Worm (Caenorhabditis elegans) whole organism, L2 larva: ENCODE measurements around the gene par-5.

Experiments used
- C34F6.9 ChIP-seq: fragments of 150-350 bp; optimal IDR thresholded peaks from 2 replicates; lab custom pipeline; 2014; ENCODE audit warnings: missing biosample characterization, missing genetic modification characterization
- F13H6.1 ChIP-seq: sonication (generic microtip); optimal IDR thresholded peaks from 2 replicates; lab custom pipeline; 2016; ENCODE audit warnings: missing genetic modification characterization, missing compliant biosample characterization
- Y55F3AM.14 ChIP-seq: fragments of 200-800 bp; sonication (Bioruptor generic); optimal IDR thresholded peaks from 2 replicates; lab custom pipeline; 2018; ENCODE audit warnings: mild to moderate bottlenecking, missing genetic modification characterization, missing compliant biosample characterization
- ZK546.5 ChIP-seq: sonication (generic microtip); optimal IDR thresholded peaks from 2 replicates; lab custom pipeline; 2017; ENCODE audit warnings: missing biosample characterization, missing genetic modification characterization
- alr-1 ChIP-seq: fragments of 150-350 bp; optimal IDR thresholded peaks from 2 replicates; lab custom pipeline; 2014; ENCODE audit warnings: missing biosample characterization, missing genetic modification characterization
- aly-2 ChIP-seq: fragments of 150-350 bp; optimal IDR thresholded peaks from 2 replicates; lab custom pipeline; 2014; ENCODE audit warnings: missing biosample characterization, missing genetic modification characterization
- ama-1 ChIP-seq: fragments of 150-350 bp; optimal IDR thresholded peaks from 2 replicates; lab custom pipeline; 2018; ENCODE audit warnings: inconsistent platforms
- blmp-1 ChIP-seq: sonication (generic microtip); optimal IDR thresholded peaks from 2 replicates; lab custom pipeline; 2017; ENCODE audit warnings: missing genetic modification characterization, mild to moderate bottlenecking, missing compliant biosample characterization, antibody characterized with exemption, moderate library complexity; ENCODE audit not compliant: insufficient read depth
- ceh-82 ChIP-seq: fragments of 150-350 bp; optimal IDR thresholded peaks from 2 replicates; lab custom pipeline; 2014; ENCODE audit warnings: missing biosample characterization, missing genetic modification characterization
- dmd-4 ChIP-seq: sonication (generic microtip); optimal IDR thresholded peaks from 2 replicates; lab custom pipeline; 2017; ENCODE audit warnings: missing biosample characterization, missing genetic modification characterization
- egl-27 ChIP-seq: sonication (generic microtip); optimal IDR thresholded peaks from 3 replicates; lab custom pipeline; 2017; ENCODE audit warnings: missing biosample characterization, missing genetic modification reagents, missing genetic modification characterization
- elt-1 ChIP-seq: fragments of 150-350 bp; optimal IDR thresholded peaks from 2 replicates; lab custom pipeline; 2014; ENCODE audit warnings: missing biosample characterization, missing genetic modification characterization
- fos-1 ChIP-seq: fragments of 150-350 bp; optimal IDR thresholded peaks from 2 replicates; lab custom pipeline; 2014; ENCODE audit warnings: missing biosample characterization, missing genetic modification characterization
- lin-13 ChIP-seq: fragments of 150-350 bp; optimal IDR thresholded peaks from 2 replicates; lab custom pipeline; 2014; ENCODE audit warnings: missing biosample characterization, missing genetic modification reagents, missing genetic modification characterization
- lin-39 ChIP-seq: fragments of 150-350 bp; optimal IDR thresholded peaks from 2 replicates; lab custom pipeline; 2014; ENCODE audit warnings: missing biosample characterization, missing genetic modification reagents, missing genetic modification characterization
- mab-5 ChIP-seq: fragments of 150-350 bp; optimal IDR thresholded peaks from 2 replicates; lab custom pipeline; 2014; ENCODE audit warnings: missing biosample characterization, missing genetic modification characterization
- mdl-1 ChIP-seq, 2 experiments: fragments of 150-350 bp in 1 of 2; sonication (generic microtip) in 1 of 2; optimal IDR thresholded peaks; 2 replicates each; lab custom pipeline; 2017; ENCODE audit warnings: missing biosample characterization in 2 of 2, missing genetic modification characterization in 2 of 2
- nhr-10 ChIP-seq: sonication (generic microtip); optimal IDR thresholded peaks from 2 replicates; lab custom pipeline; 2017; ENCODE audit warnings: missing biosample characterization, missing genetic modification characterization
- nhr-11 ChIP-seq: fragments of 150-350 bp; optimal IDR thresholded peaks from 2 replicates; lab custom pipeline; 2014; ENCODE audit warnings: missing biosample characterization, missing genetic modification characterization
- nhr-12 ChIP-seq: fragments of 150-350 bp; optimal IDR thresholded peaks from 2 replicates; lab custom pipeline; 2014; ENCODE audit warnings: missing biosample characterization, missing genetic modification characterization
- nhr-129 ChIP-seq: fragments of 150-350 bp; optimal IDR thresholded peaks from 2 replicates; lab custom pipeline; 2014; ENCODE audit warnings: missing biosample characterization, missing genetic modification characterization
- nhr-21 ChIP-seq: fragments of 150-350 bp; optimal IDR thresholded peaks from 2 replicates; lab custom pipeline; 2014; ENCODE audit warnings: missing biosample characterization, missing genetic modification characterization
- nhr-23 ChIP-seq: fragments of 150-350 bp; optimal IDR thresholded peaks from 2 replicates; lab custom pipeline; 2014; ENCODE audit warnings: missing biosample characterization, missing genetic modification reagents, missing genetic modification characterization
- nhr-237 ChIP-seq: fragments of 150-350 bp; optimal IDR thresholded peaks from 2 replicates; lab custom pipeline; 2014; ENCODE audit warnings: missing biosample characterization, missing genetic modification characterization
- nhr-25 ChIP-seq: fragments of 150-350 bp; sonication (generic microtip); optimal IDR thresholded peaks from 3 replicates; lab custom pipeline; 2014; ENCODE audit warnings: missing biosample characterization, missing genetic modification characterization
- nhr-77 ChIP-seq: fragments of 150-350 bp; optimal IDR thresholded peaks from 2 replicates; lab custom pipeline; 2014; ENCODE audit warnings: missing biosample characterization, missing genetic modification characterization
- sem-4 ChIP-seq: fragments of 150-350 bp; optimal IDR thresholded peaks from 2 replicates; lab custom pipeline; 2014; ENCODE audit warnings: missing biosample characterization, missing genetic modification reagents, missing genetic modification characterization
- skn-1 ChIP-seq: sonication (generic microtip); optimal IDR thresholded peaks from 2 replicates; lab custom pipeline; 2017; ENCODE audit warnings: missing biosample characterization, missing genetic modification characterization
- sma-3 ChIP-seq: sonication (generic microtip); optimal IDR thresholded peaks from 2 replicates; lab custom pipeline; 2016; ENCODE audit warnings: missing genetic modification reagents, missing genetic modification characterization, missing compliant biosample characterization
- sma-9 ChIP-seq, 2 experiments: fragments of 150-350 bp in 1 of 2; sonication (generic microtip) in 1 of 2; optimal IDR thresholded peaks; 2 replicates each; lab custom pipeline; 2014 to 2016; ENCODE audit warnings: missing genetic modification characterization in 2 of 2, mild to moderate bottlenecking in 1 of 2, missing biosample characterization in 1 of 2, missing compliant biosample characterization in 1 of 2, missing genetic modification reagents in 1 of 2, moderate library complexity in 1 of 2
- snpc-4 ChIP-seq: fragments of 150-350 bp; optimal IDR thresholded peaks from 2 replicates; lab custom pipeline; 2014; ENCODE audit warnings: missing biosample characterization, missing genetic modification characterization
- unc-39 ChIP-seq: fragments of 150-350 bp; optimal IDR thresholded peaks from 2 replicates; lab custom pipeline; 2014; ENCODE audit warnings: missing biosample characterization, missing genetic modification characterization
- unc-62 ChIP-seq: fragments of 150-350 bp; optimal IDR thresholded peaks from 2 replicates; lab custom pipeline; 2014; ENCODE audit warnings: missing biosample characterization, missing genetic modification reagents, missing genetic modification characterization
- zag-1 ChIP-seq: fragments of 150-350 bp; optimal IDR thresholded peaks from 2 replicates; lab custom pipeline; 2014; ENCODE audit warnings: missing biosample characterization, missing genetic modification characterization
- ztf-1 ChIP-seq: fragments of 200-800 bp; sonication (Bioruptor generic); conservative IDR thresholded peaks from 2 replicates; pipeline ENCODE4 v1.3.6; 2022; ENCODE audit warnings: missing genetic modification characterization, missing compliant biosample characterization
- ztf-4 ChIP-seq: fragments of 150-350 bp; optimal IDR thresholded peaks from 2 replicates; lab custom pipeline; 2014; ENCODE audit warnings: missing biosample characterization, missing genetic modification characterization

par-5 gene

DNA sequence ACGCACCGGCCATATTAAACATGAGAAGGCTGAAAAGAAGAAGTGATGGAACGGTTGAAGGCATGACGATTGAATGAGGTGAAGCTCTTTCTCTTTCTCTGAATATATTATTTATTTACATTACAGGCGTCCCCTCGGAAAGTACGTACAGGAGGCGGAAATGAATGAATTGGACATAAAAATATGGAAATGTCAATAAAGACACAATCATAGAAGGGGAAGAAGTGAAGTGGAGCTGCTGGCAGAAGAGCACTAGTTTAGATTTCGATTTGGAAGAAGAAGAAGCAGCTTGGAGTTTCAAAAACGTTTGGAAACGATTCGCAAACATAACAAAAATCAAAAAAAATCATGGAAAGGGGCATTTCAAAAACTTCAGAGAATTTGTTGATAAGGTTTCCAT, 17.7 kb downstream of the par-5 start, which contains the start of gene H01G02.1:
H01G02.1 (minus strand) TSS at position 101 of the 400 bp plus-strand sequence.
- TF ChIP-seq sem-4 (no peak), sma-3 (GFP tag; lab: Kevin White, UChicago) (no peak), F13H6.1 (tag; lab: Kevin White, UChicago) (no peak), nhr-25 (tag; lab: Kevin White, UChicago) (no peak), lin-39 (tag; lab: Kevin White, UChicago) (no peak), elt-1 (tag; lab: Kevin White, UChicago) (no peak), skn-1 (no peak), alr-1 (tag; lab: Kevin White, UChicago) (no peak), ceh-82 (no peak), nhr-23 (tag; lab: Kevin White, UChicago) (no peak), nhr-77 (tag; lab: Kevin White, UChicago) (no peak), nhr-129 (no peak), egl-27 (tag; lab: Kevin White, UChicago) (no peak), ama-1 (lab: Kevin White, UChicago) (no peak), nhr-12 (tag; lab: Kevin White, UChicago) (no peak), ZK546.5 (no peak), blmp-1 (tag; lab: Kevin White, UChicago) (no peak), unc-39 (tag; lab: Kevin White, UChicago) (no peak), zag-1 (no peak)

DNA sequence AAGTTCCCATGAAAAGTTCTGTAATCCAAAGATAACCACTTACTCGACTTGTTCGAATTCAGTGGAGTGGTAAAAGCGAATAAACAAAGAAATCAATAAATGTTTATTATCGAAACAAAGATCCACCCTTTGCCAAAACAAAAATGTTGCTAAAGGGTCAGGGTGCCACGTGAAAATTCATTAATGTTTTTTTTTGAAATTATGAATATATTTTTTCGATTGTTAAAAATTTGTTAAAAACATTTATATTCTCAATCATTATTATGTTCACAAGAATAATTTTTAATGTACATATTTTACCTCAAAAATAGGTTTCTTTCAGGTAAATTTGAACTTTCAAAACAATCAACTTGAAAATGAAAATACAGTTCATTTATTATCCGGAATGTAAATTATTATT, 18.7 kb downstream of the par-5 start, which contains the start of gene H01G02.4:
H01G02.4 (minus strand) TSS at position 101 of the 400 bp plus-strand sequence.
- TF ChIP-seq lin-39 (tag; lab: Kevin White, UChicago): no peak
- TF ChIP-seq sem-4: no peak
- TF ChIP-seq nhr-77 (tag; lab: Kevin White, UChicago): no peak
- TF ChIP-seq sma-9 (GFP tag; optimal IDR thresholded peaks at IDR 0.05; lab: Kevin White, UChicago): no peak
- no peak for TF ChIP-seq sma-9 (tag; optimal IDR thresholded peaks at IDR 0.05; lab: Kevin White, UChicago)
- no peak for TF ChIP-seq nhr-237 (tag; lab: Kevin White, UChicago)
- no peak for TF ChIP-seq C34F6.9

DNA sequence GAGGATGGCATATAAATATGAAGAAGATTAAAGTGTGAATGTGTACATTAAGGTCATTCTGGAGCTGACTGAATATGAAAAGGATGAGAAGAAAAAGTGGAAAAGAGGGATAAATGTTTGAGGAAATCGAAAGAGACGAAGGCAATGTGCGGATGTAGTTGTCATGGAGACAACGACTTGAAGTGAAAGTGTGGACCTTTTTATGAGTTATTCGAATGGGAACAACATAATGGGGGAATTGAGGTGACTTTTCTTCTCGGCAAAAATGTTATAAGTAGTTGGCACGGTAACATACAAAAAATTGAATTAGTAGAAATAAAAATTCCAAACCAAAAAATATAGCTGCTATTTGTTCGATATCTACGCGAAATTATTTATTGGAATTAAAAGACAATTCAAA, 20.6 kb downstream of the par-5 start, which contains the start of gene dyf-18:
dyf-18 (minus strand) TSS at position 101 of the 400 bp plus-strand sequence.
- TF ChIP-seq nhr-237 (tag; lab: Kevin White, UChicago) (no peak), blmp-1 (tag; lab: Kevin White, UChicago) (no peak), snpc-4 (no peak)
- TF ChIP-seq, all 48 proteins: peak for 0

DNA sequence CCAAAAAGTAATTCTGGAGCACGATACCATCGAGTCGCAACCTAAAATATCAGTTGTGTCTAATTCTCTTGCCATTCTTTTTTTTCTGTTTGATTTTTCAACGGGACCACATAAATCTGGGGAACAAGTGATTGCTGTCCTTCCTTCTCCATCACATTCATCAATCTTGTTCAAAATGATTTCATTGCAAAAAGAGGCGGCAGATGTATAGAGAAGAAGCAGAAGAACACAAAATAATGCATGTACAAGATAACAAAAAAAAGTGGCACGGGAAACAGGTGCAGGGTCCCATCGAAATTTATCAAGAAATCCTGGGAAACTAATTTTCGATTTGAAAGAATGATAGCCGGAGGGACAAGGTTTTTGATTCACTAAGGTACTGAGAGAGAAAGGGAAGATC, 22.5 kb downstream of the par-5 start:
- peak; percentile 18 for TF ChIP-seq F13H6.1 (tag; lab: Kevin White, UChicago)
- no peak for TF ChIP-seq lin-13

DNA sequence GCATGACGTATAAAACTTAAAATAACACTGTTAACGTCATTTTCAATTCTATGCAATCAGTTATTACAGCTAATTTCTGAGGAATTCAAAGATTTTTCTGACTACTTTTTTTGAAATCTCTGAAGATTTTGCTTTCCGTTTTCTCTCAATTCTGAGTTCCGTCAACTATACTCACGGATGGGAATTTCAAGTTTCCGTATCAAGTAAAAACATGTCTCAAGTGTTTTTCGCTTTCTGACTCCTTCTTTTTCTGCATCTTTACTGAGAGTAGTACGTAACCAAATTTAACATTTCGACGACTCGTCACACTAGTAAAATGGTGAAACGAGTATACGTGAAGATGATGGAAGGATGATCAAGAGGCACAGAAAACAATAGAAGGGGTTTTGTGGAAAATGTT, 24.9 kb downstream of the par-5 start:
- TF ChIP-seq snpc-4 (no peak), lin-13 (no peak), unc-62 (GFP tag; lab: Kevin White, UChicago) (no peak), aly-2 (tag; lab: Kevin White, UChicago) (no peak), mdl-1 (tag; optimal IDR thresholded peaks at IDR 0.05; lab: Kevin White, UChicago) (no peak), ztf-4 (tag; lab: Kevin White, UChicago) (no peak), ZK546.5 (no peak), egl-27 (tag; lab: Kevin White, UChicago) (no peak), elt-1 (tag; lab: Kevin White, UChicago) (no peak), sem-4 (no peak), nhr-21 (tag; lab: Kevin White, UChicago) (no peak), nhr-237 (tag; lab: Kevin White, UChicago) (no peak), skn-1 (no peak), dmd-4 (tag; lab: Kevin White, UChicago) (no peak), zag-1 (no peak), alr-1 (tag; lab: Kevin White, UChicago) (no peak), F13H6.1 (tag; lab: Kevin White, UChicago) (no peak), nhr-11 (tag; lab: Kevin White, UChicago) (no peak)

DNA sequence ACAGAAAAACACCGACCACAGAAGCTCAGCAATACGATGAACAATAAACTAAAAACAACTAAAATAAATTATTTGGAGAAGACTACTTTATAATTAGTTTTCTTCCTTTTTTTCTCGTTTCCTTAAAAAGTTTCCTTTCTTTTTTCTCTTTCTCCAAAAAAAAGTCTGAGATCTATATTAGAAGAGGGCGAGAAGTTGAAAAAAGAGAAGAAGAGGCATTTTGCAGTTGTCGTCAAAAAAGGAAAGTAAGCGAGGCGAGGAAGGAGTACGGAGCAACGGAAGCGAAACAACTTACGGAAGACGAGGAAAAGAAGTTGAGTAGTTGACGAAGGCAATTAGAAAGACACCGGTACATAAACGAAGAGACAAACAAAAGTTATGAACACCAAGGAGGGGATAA, 25.8 kb downstream of the par-5 start:
- TF ChIP-seq blmp-1 (tag; lab: Kevin White, UChicago) (no peak), nhr-12 (tag; lab: Kevin White, UChicago) (no peak), mab-5 (tag; lab: Kevin White, UChicago) (no peak), fos-1 (tag; lab: Kevin White, UChicago) (no peak), ztf-1 (GFP tag; lab: Robert Waterston, UW) (no peak), nhr-10 (tag; lab: Kevin White, UChicago) (no peak), Y55F3AM.14 (GFP tag; lab: Kevin White, UChicago) (no peak), ceh-82 (no peak)
